Fruit fly (Drosophila melanogaster) whole organism, embryonic: Measurements from ENCODE around the gene CG31637.

Source experiments
- CG11398 ChIP-seq: fragments of 200-800 bp; sonication (Bioruptor generic); optimal IDR thresholded peaks from 2 replicates; lab custom pipeline; 2016; ENCODE audit warnings: missing biosample characterization, missing genetic modification characterization
- CG13894 ChIP-seq: fragments of 200-800 bp; sonication (Bioruptor generic); optimal IDR thresholded peaks from 3 replicates; lab custom pipeline; 2018; ENCODE audit warnings: missing biosample characterization, mild to moderate bottlenecking, missing genetic modification characterization, moderate library complexity
- CG14014 ChIP-seq: fragments of 200-800 bp; sonication (Bioruptor generic); IDR thresholded peaks from 2 replicates; pipeline ENCODE4 v1.3.6; 2022; ENCODE audit warnings: missing biosample characterization, missing genetic modification characterization
- CG14710 ChIP-seq: fragments of 200-800 bp; sonication (Bioruptor generic); optimal IDR thresholded peaks from 3 replicates; lab custom pipeline; 2019; ENCODE audit warnings: missing biosample characterization, mild to moderate bottlenecking, missing genetic modification characterization, moderate library complexity
- CG1603 ChIP-seq: fragments of 200-800 bp; sonication (Bioruptor generic); optimal IDR thresholded peaks from 2 replicates; lab custom pipeline; 2019; ENCODE audit warnings: missing biosample characterization, mild to moderate bottlenecking, missing genetic modification characterization, moderate library complexity
- CG16863 ChIP-seq: fragments of 200-800 bp; sonication (Bioruptor generic); optimal IDR thresholded peaks from 3 replicates; lab custom pipeline; 2016; ENCODE audit warnings: missing biosample characterization, missing genetic modification characterization
- CG17612 ChIP-seq: fragments of 200-800 bp; sonication (Bioruptor generic); IDR thresholded peaks from 2 replicates; pipeline ENCODE4 v1.3.6; 2022; ENCODE audit warnings: missing biosample characterization, missing genetic modification characterization
- CG18476 ChIP-seq: fragments of 200-800 bp; sonication (Bioruptor generic); optimal IDR thresholded peaks from 2 replicates; lab custom pipeline; 2016; ENCODE audit warnings: missing biosample characterization, mild to moderate bottlenecking, missing genetic modification characterization
- CG18599 ChIP-seq: fragments of 200-800 bp; sonication (Bioruptor generic); optimal IDR thresholded peaks from 3 replicates; lab custom pipeline; 2017; ENCODE audit warnings: missing biosample characterization, missing genetic modification characterization, mild to moderate bottlenecking, moderate library complexity, missing genetic modification reagents
- CG30020 ChIP-seq: fragments of 200-800 bp; optimal IDR thresholded peaks from 2 replicates; lab custom pipeline; 2019; ENCODE audit warnings: missing biosample characterization, mild to moderate bottlenecking, missing genetic modification characterization, moderate library complexity
- CG31388 ChIP-seq: fragments of 200-800 bp; sonication (Bioruptor generic); optimal IDR thresholded peaks from 2 replicates; lab custom pipeline; 2016; ENCODE audit warnings: missing biosample characterization, missing genetic modification characterization
- CG3838 ChIP-seq: fragments of 200-800 bp; sonication (Bioruptor generic); optimal IDR thresholded peaks from 3 replicates; lab custom pipeline; 2016; ENCODE audit warnings: missing biosample characterization, missing genetic modification characterization
- CG4360 ChIP-seq: fragments of 200-800 bp; sonication (Bioruptor generic); IDR thresholded peaks from 2 replicates; pipeline ENCODE4 v1.3.6; 2022; ENCODE audit warnings: missing biosample characterization, missing genetic modification characterization
- CG5245 ChIP-seq: fragments of 200-800 bp; sonication (Bioruptor generic); optimal IDR thresholded peaks from 3 replicates; lab custom pipeline; 2016; ENCODE audit warnings: missing biosample characterization, missing genetic modification characterization
- CG6689 ChIP-seq: fragments of 200-800 bp; sonication (Bioruptor generic); IDR thresholded peaks from 2 replicates; pipeline ENCODE4 v1.3.6; 2022; ENCODE audit warnings: missing biosample characterization, missing genetic modification characterization
- CG7745 ChIP-seq: fragments of 200-800 bp; sonication (Bioruptor generic); optimal IDR thresholded peaks from 2 replicates; lab custom pipeline; 2018; ENCODE audit warnings: missing biosample characterization, mild to moderate bottlenecking, missing genetic modification characterization, moderate library complexity
- CG8388 ChIP-seq: fragments of 200-800 bp; sonication (Bioruptor generic); optimal IDR thresholded peaks from 2 replicates; lab custom pipeline; 2019; ENCODE audit warnings: missing biosample characterization, mild to moderate bottlenecking, missing genetic modification characterization, moderate library complexity
- CG8478 ChIP-seq: fragments of >200 bp; optimal IDR thresholded peaks from 2 replicates; lab custom pipeline; 2018
- Camta ChIP-seq: fragments of 200-800 bp; sonication (Bioruptor generic); optimal IDR thresholded peaks from 2 replicates; lab custom pipeline; 2016; ENCODE audit warnings: missing biosample characterization, missing genetic modification characterization
- Dip3 ChIP-seq: fragments of 200-800 bp; sonication (Bioruptor generic); optimal IDR thresholded peaks from 3 replicates; lab custom pipeline; 2016; ENCODE audit warnings: missing biosample characterization, missing genetic modification characterization
- Dll ChIP-seq: fragments of 200-800 bp; sonication (Bioruptor generic); IDR thresholded peaks from 4 replicates; pipeline ENCODE4 v1.3.6; 2022; ENCODE audit warnings: missing biosample characterization, missing genetic modification characterization; ENCODE audit not compliant: partially characterized antibody
- HLHmδ ChIP-seq: fragments of 200-800 bp; sonication (Bioruptor generic); optimal IDR thresholded peaks from 2 replicates; lab custom pipeline; 2018; ENCODE audit warnings: missing biosample characterization, mild to moderate bottlenecking, missing genetic modification characterization, moderate library complexity
- Hr3 ChIP-seq: fragments of 200-800 bp; sonication (Bioruptor generic); optimal IDR thresholded peaks from 3 replicates; lab custom pipeline; 2016; ENCODE audit warnings: missing biosample characterization, missing genetic modification characterization
- Hr51 ChIP-seq, 2 experiments: fragments of 200-800 bp; sonication (Bioruptor generic); optimal IDR thresholded peaks; 2 replicates in 1 of 2; 3 replicates in 1 of 2; lab custom pipeline; 2016 to 2018; ENCODE audit warnings: missing biosample characterization in 2 of 2, missing genetic modification characterization in 2 of 2, mild to moderate bottlenecking in 1 of 2, moderate library complexity in 1 of 2
- Jarid2 ChIP-seq: fragments of 200-800 bp; sonication (Bioruptor generic); optimal IDR thresholded peaks from 3 replicates; lab custom pipeline; 2017; ENCODE audit warnings: mild to moderate bottlenecking, missing biosample characterization, missing genetic modification reagents, missing genetic modification characterization
- Myb ChIP-seq: fragments of 200-800 bp; sonication (Bioruptor generic); optimal IDR thresholded peaks from 2 replicates; lab custom pipeline; 2016; ENCODE audit warnings: missing biosample characterization, missing genetic modification characterization
- Nf-YB ChIP-seq: fragments of 200-800 bp; sonication (Bioruptor generic); optimal IDR thresholded peaks from 3 replicates; lab custom pipeline; 2019; ENCODE audit warnings: missing biosample characterization, mild to moderate bottlenecking, missing genetic modification characterization, moderate library complexity
- Side ChIP-seq: fragments of 200-800 bp; sonication (Bioruptor generic); optimal IDR thresholded peaks from 2 replicates; lab custom pipeline; 2016; ENCODE audit warnings: missing biosample characterization, missing genetic modification characterization
- Sox100B ChIP-seq: fragments of 200-800 bp; sonication (Bioruptor generic); optimal IDR thresholded peaks from 3 replicates; lab custom pipeline; 2018; ENCODE audit warnings: missing biosample characterization, mild to moderate bottlenecking, missing genetic modification characterization
- Sox102F ChIP-seq: fragments of 200-800 bp; sonication (Bioruptor generic); optimal IDR thresholded peaks from 2 replicates; lab custom pipeline; 2018; ENCODE audit warnings: missing biosample characterization, mild to moderate bottlenecking, missing genetic modification characterization, moderate library complexity
- ac ChIP-seq: fragments of 200-800 bp; sonication (Bioruptor generic); optimal IDR thresholded peaks from 3 replicates; lab custom pipeline; 2017; ENCODE audit warnings: missing biosample characterization, mild to moderate bottlenecking, missing genetic modification characterization
- ash1 ChIP-seq: fragments of 200-800 bp; sonication (Bioruptor generic); optimal IDR thresholded peaks from 2 replicates; lab custom pipeline; 2018; ENCODE audit warnings: missing biosample characterization, mild to moderate bottlenecking, missing genetic modification characterization
- corto ChIP-seq: fragments of 200-800 bp; sonication (Bioruptor generic); optimal IDR thresholded peaks from 2 replicates; lab custom pipeline; 2016; ENCODE audit warnings: missing biosample characterization, mild to moderate bottlenecking, missing genetic modification characterization, moderate library complexity
- croc ChIP-seq: fragments of 200-800 bp; sonication (Bioruptor generic); conservative IDR thresholded peaks from 3 replicates; pipeline ENCODE4 v1.3.6; 2022; ENCODE audit warnings: missing biosample characterization, missing genetic modification characterization
- dm ChIP-seq: fragments of 200-800 bp; sonication (Bioruptor generic); optimal IDR thresholded peaks from 3 replicates; lab custom pipeline; 2016; ENCODE audit warnings: missing biosample characterization, missing genetic modification characterization
- grau ChIP-seq: fragments of 200-800 bp; optimal IDR thresholded peaks from 3 replicates; lab custom pipeline; 2019; ENCODE audit warnings: missing biosample characterization, mild to moderate bottlenecking, missing genetic modification characterization, moderate library complexity
- grn ChIP-seq: fragments of 200-800 bp; sonication (Bioruptor generic); optimal IDR thresholded peaks from 3 replicates; lab custom pipeline; 2017; ENCODE audit warnings: missing biosample characterization, missing genetic modification characterization
- lab ChIP-seq: fragments of 200-800 bp; sonication (Bioruptor generic); optimal IDR thresholded peaks from 3 replicates; lab custom pipeline; 2017; ENCODE audit warnings: missing biosample characterization, missing genetic modification characterization, mild to moderate bottlenecking, moderate library complexity, missing genetic modification reagents
- lbe ChIP-seq: fragments of 200-800 bp; sonication (Bioruptor generic); optimal IDR thresholded peaks from 2 replicates; lab custom pipeline; 2016; ENCODE audit warnings: missing biosample characterization, mild to moderate bottlenecking, missing genetic modification characterization
- maf-S ChIP-seq: fragments of 200-800 bp; sonication (Bioruptor generic); optimal IDR thresholded peaks from 2 replicates; lab custom pipeline; 2016; ENCODE audit warnings: missing biosample characterization, missing genetic modification characterization
- repo ChIP-seq: fragments of 200-800 bp; sonication (Bioruptor generic); optimal IDR thresholded peaks from 2 replicates; lab custom pipeline; 2016; ENCODE audit warnings: missing biosample characterization, missing genetic modification characterization
- ro ChIP-seq: fragments of 200-800 bp; sonication (Bioruptor generic); IDR thresholded peaks from 2 replicates; pipeline ENCODE4 v1.3.6; 2022; ENCODE audit warnings: missing biosample characterization, missing genetic modification characterization
- sim ChIP-seq: fragments of 200-800 bp; sonication (Bioruptor generic); IDR thresholded peaks from 2 replicates; pipeline ENCODE4 v1.3.6; 2022; ENCODE audit warnings: missing biosample characterization, missing genetic modification characterization
- slp2 ChIP-seq: fragments of 200-800 bp; sonication (Bioruptor generic); optimal IDR thresholded peaks from 2 replicates; lab custom pipeline; 2016; ENCODE audit warnings: missing biosample characterization, missing genetic modification characterization
- sna ChIP-seq: fragments of 200-800 bp; sonication (Bioruptor generic); IDR thresholded peaks from 2 replicates; pipeline ENCODE4 v1.3.6; 2022; ENCODE audit warnings: missing biosample characterization, missing genetic modification characterization; ENCODE audit not compliant: partially characterized antibody
- stwl ChIP-seq: fragments of 200-800 bp; sonication (Bioruptor generic); optimal IDR thresholded peaks from 3 replicates; lab custom pipeline; 2018; ENCODE audit warnings: missing biosample characterization, mild to moderate bottlenecking, missing genetic modification characterization, moderate library complexity
- tgo ChIP-seq: fragments of 200-800 bp; sonication (Bioruptor generic); IDR thresholded peaks from 3 replicates; pipeline ENCODE4 v1.3.6; 2022; ENCODE audit warnings: missing biosample characterization, missing genetic modification characterization
- tll ChIP-seq, 2 experiments: fragments of 200-800 bp in 1 of 2; fragments of >200 bp in 1 of 2; sonication (Bioruptor generic) in 1 of 2; optimal IDR thresholded peaks; 2 replicates each; lab custom pipeline; 2017 to 2019; ENCODE audit warnings: missing biosample characterization in 2 of 2, missing genetic modification characterization in 2 of 2, mild to moderate bottlenecking in 1 of 2, moderate library complexity in 1 of 2
- wek ChIP-seq: fragments of 200-800 bp; sonication (Bioruptor generic); optimal IDR thresholded peaks from 3 replicates; lab custom pipeline; 2018; ENCODE audit warnings: missing biosample characterization, mild to moderate bottlenecking, missing genetic modification characterization, moderate library complexity
- zf30C ChIP-seq: fragments of 200-800 bp; sonication (Bioruptor generic); optimal IDR thresholded peaks from 3 replicates; lab custom pipeline; 2018; ENCODE audit warnings: missing biosample characterization, mild to moderate bottlenecking, missing genetic modification characterization
- zfh2 ChIP-seq: fragments of 200-800 bp; sonication (Bioruptor generic); optimal IDR thresholded peaks from 2 replicates; lab custom pipeline; 2016; ENCODE audit warnings: missing biosample characterization, missing genetic modification characterization

The CG31637 gene

DNA sequence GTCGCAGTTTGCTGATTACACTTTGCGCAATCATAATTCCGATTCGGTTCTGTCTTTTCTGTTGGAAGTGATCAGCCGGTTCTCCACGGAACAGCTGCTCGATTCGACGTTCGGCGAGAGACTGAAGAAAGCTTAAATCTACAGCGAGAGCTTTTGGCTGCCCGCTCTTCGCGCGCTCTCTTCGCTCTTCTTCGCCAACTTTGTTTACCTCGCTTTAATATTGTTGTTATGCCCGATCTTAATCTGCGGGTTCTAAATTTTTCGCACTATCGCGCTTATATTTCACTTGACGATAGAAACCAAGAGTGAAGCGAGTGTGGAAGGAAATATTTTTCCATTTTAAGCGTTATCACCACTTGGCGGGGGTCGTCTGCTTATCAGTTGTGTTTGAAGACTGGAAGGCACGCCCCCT lies 4.0 kb upstream of the CG31637 start, which contains the start of gene CG9547 (continued):
- TF ChIP-seq CG8388 (GFP tag; lab: Kevin White, UChicago) (no peak), CG7745 (tag; lab: Kevin White, UChicago) (peak; percentile 97), slp2 (GFP tag; lab: Kevin White, UChicago) (no peak), Camta (GFP tag; lab: Kevin White, UChicago) (no peak), tll (GFP tag; optimal IDR thresholded peaks at IDR 0.05; lab: Kevin White, UChicago) (no peak), CG4360 (no peak), dm (GFP tag; lab: Kevin White, UChicago) (no peak), Side (GFP tag; lab: Kevin White, UChicago) (no peak), CG31388 (GFP tag; lab: Kevin White, UChicago) (no peak), Hr3 (GFP tag; lab: Kevin White, UChicago) (no peak), CG14014 (GFP tag; lab: Robert Waterston, UW) (peak; percentile 25; the same call in 1 of the 2 replicates), CG14710 (tag; lab: Kevin White, UChicago) (no peak), lbe (peak; percentile 55), HLHmδ (no peak), Hr51 (GFP tag; optimal IDR thresholded peaks at IDR 0.05; lab: Kevin White, UChicago) (no peak), CG18476 (GFP tag; lab: Kevin White, UChicago) (no peak), CG17612 (GFP tag; lab: Robert Waterston, UW) (no peak), CG5245 (GFP tag; lab: Kevin White, UChicago) (no peak), wek (peak; percentile 31), corto (GFP tag; lab: Kevin White, UChicago) (no peak), Nf-YB (no peak), repo (GFP tag; lab: Kevin White, UChicago) (no peak), CG8478 (no peak), Sox100B (GFP tag; lab: Kevin White, UChicago) (no peak), lab (peak; percentile 54), grn (GFP tag; lab: Kevin White, UChicago) (peak; percentile 94), croc (GFP tag; lab: Robert Waterston, UW) (no peak), CG13894 (tag; lab: Kevin White, UChicago) (peak; percentile 44), CG16863 (no peak), sna (no peak; the same call in 1 of the 2 replicates), Dll (GFP tag; lab: Robert Waterston, UW) (peak; percentile 27; the same call in 2 of the 4 replicates), grau (tag; lab: Kevin White, UChicago) (peak; percentile 3), Jarid2 (GFP tag; lab: Kevin White, UChicago) (peak; percentile 84), CG6689 (GFP tag; lab: Robert Waterston, UW) (no peak), ro (GFP tag; lab: Robert Waterston, UW) (no peak), CG11398 (GFP tag; lab: Kevin White, UChicago) (no peak), zfh2 (GFP tag; lab: Kevin White, UChicago) (no peak), Dip3 (GFP tag; lab: Kevin White, UChicago) (no peak), stwl (tag; lab: Kevin White, UChicago) (no peak), CG18599 (peak; percentile 27), sim (GFP tag; lab: Robert Waterston, UW) (no peak), CG3838 (GFP tag; lab: Kevin White, UChicago) (no peak), maf-S (GFP tag; lab: Kevin White, UChicago) (no peak), ash1 (GFP tag; lab: Kevin White, UChicago) (no peak), tgo (no peak), Myb (no peak), Sox102F (GFP tag; lab: Kevin White, UChicago) (no peak), zf30C (GFP tag; lab: Kevin White, UChicago) (no peak), ac (GFP tag; lab: Kevin White, UChicago) (no peak), CG1603 (tag; lab: Kevin White, UChicago) (no peak), CG30020 (tag; lab: Kevin White, UChicago) (no peak)
